Worm (Caenorhabditis elegans) whole organism, L1 larva: ENCODE data around the gene degl-1.

Experiments used
- aha-1 ChIP-seq: fragments of 150-350 bp; optimal IDR thresholded peaks from 2 replicates; lab custom pipeline; 2014; ENCODE audit warnings: missing biosample characterization, missing genetic modification characterization
- ama-1 ChIP-seq: fragments of 150-350 bp; optimal IDR thresholded peaks from 2 replicates; lab custom pipeline; 2014
- ces-1 ChIP-seq: fragments of 150-350 bp; optimal IDR thresholded peaks from 2 replicates; lab custom pipeline; 2014; ENCODE audit warnings: missing biosample characterization, missing genetic modification reagents, missing genetic modification characterization
- lin-39 ChIP-seq: fragments of 150-350 bp; optimal IDR thresholded peaks from 2 replicates; lab custom pipeline; 2014; ENCODE audit warnings: missing biosample characterization, missing genetic modification reagents, missing genetic modification characterization
- mab-9 ChIP-seq: fragments of 200-800 bp; sonication (Bioruptor generic); IDR thresholded peaks from 2 replicates; pipeline ENCODE4 v1.3.6; 2022; ENCODE audit warnings: missing genetic modification reagents, missing genetic modification characterization, missing compliant biosample characterization
- nhr-12 ChIP-seq: sonication (generic microtip); optimal IDR thresholded peaks from 2 replicates; lab custom pipeline; 2017; ENCODE audit warnings: missing biosample characterization, missing genetic modification characterization
- snpc-4 ChIP-seq: fragments of 150-350 bp; optimal IDR thresholded peaks from 2 replicates; lab custom pipeline; 2014; ENCODE audit warnings: missing biosample characterization, missing genetic modification characterization
- tbx-2 ChIP-seq: sonication (generic microtip); optimal IDR thresholded peaks from 2 replicates; lab custom pipeline; 2016; ENCODE audit warnings: missing genetic modification characterization, missing compliant biosample characterization
- unc-130 ChIP-seq: fragments of 150-350 bp; optimal IDR thresholded peaks from 2 replicates; lab custom pipeline; 2017; ENCODE audit warnings: missing biosample characterization, missing genetic modification characterization, inconsistent platforms

ce11 chrIV:14769218-14769835 lies 1.9 kb downstream of the degl-1 start, which contains the start of gene Y57G11C.43:
- TF ChIP-seq ama-1 (lab: Kevin White, UChicago): no peak
- no peak for TF ChIP-seq snpc-4 (tag; lab: Kevin White, UChicago)
- TF ChIP-seq mab-9 (GFP tag; lab: Robert Waterston, UW): no peak
- TF ChIP-seq unc-130: no peak
- no peak for TF ChIP-seq tbx-2 (tag; lab: Kevin White, UChicago)
- TF ChIP-seq nhr-12 (tag; lab: Kevin White, UChicago): no peak
- TF ChIP-seq ces-1 (GFP tag; lab: Kevin White, UChicago): no peak
- no peak for TF ChIP-seq lin-39 (tag; lab: Kevin White, UChicago)
- TF ChIP-seq aha-1 (tag; lab: Kevin White, UChicago): no peak
